Fruit fly (Drosophila melanogaster) whole organism, prepupa: ENCODE data around the gene tipE.

Experiments
- Blimp-1 ChIP-seq: fragments of 200-800 bp; sonication (Bioruptor generic); optimal IDR thresholded peaks from 3 replicates; lab custom pipeline; 2017; ENCODE audit warnings: missing biosample characterization, missing genetic modification characterization, mild to moderate bottlenecking, moderate library complexity, missing genetic modification reagents
- CG11294 ChIP-seq: fragments of 200-800 bp; sonication (Bioruptor generic); IDR thresholded peaks from 2 replicates; pipeline ENCODE4 v1.3.6; 2022; ENCODE audit warnings: missing biosample characterization, missing genetic modification characterization
- CG11902 ChIP-seq: fragments of 200-800 bp; sonication (Bioruptor generic); optimal IDR thresholded peaks from 3 replicates; lab custom pipeline; 2016; ENCODE audit warnings: missing biosample characterization, missing genetic modification characterization
- CG32006 ChIP-seq: fragments of 200-800 bp; sonication (Bioruptor generic); optimal IDR thresholded peaks from 3 replicates; lab custom pipeline; 2017; ENCODE audit warnings: missing biosample characterization, mild to moderate bottlenecking, missing genetic modification characterization
- CG6276 ChIP-seq: fragments of 200-800 bp; sonication (Bioruptor generic); optimal IDR thresholded peaks from 2 replicates; lab custom pipeline; 2017; ENCODE audit warnings: missing biosample characterization, mild to moderate bottlenecking, missing genetic modification characterization
- CG6854 ChIP-seq: fragments of 200-800 bp; sonication (Bioruptor generic); optimal IDR thresholded peaks from 2 replicates; lab custom pipeline; 2017; ENCODE audit warnings: missing biosample characterization, mild to moderate bottlenecking, missing genetic modification characterization
- Ets96B ChIP-seq: fragments of 200-800 bp; optimal IDR thresholded peaks from 2 replicates; lab custom pipeline; 2019; ENCODE audit warnings: missing biosample characterization, mild to moderate bottlenecking, missing genetic modification characterization, moderate library complexity
- Hr39 ChIP-seq: fragments of 200-800 bp; sonication (Bioruptor generic); optimal IDR thresholded peaks from 2 replicates; lab custom pipeline; 2016; ENCODE audit warnings: missing biosample characterization, missing genetic modification characterization
- Lpt ChIP-seq: fragments of 200-800 bp; sonication (Bioruptor generic); optimal IDR thresholded peaks from 3 replicates; lab custom pipeline; 2016; ENCODE audit warnings: missing biosample characterization, missing genetic modification characterization
- dsx ChIP-seq: fragments of 200-800 bp; optimal IDR thresholded peaks from 3 replicates; lab custom pipeline; 2019; ENCODE audit warnings: missing biosample characterization, mild to moderate bottlenecking, missing genetic modification characterization, moderate library complexity; ENCODE audit not compliant: poor library complexity, severe bottlenecking
- vri ChIP-seq: fragments of 200-800 bp; sonication (Bioruptor generic); optimal IDR thresholded peaks from 3 replicates; lab custom pipeline; 2016; ENCODE audit warnings: missing biosample characterization, mild to moderate bottlenecking, missing genetic modification characterization

- no peak for TF ChIP-seq CG6276
- no peak for TF ChIP-seq CG6854
- no peak for TF ChIP-seq CG11902
- no peak for TF ChIP-seq Hr39
- TF ChIP-seq CG11294 (GFP tag; lab: Robert Waterston, UW) = no peak
- TF ChIP-seq dsx (GFP tag; lab: Kevin White, UChicago) = no peak
- no peak for TF ChIP-seq CG32006 (GFP tag; lab: Kevin White, UChicago)
- TF ChIP-seq Lpt (GFP tag; lab: Kevin White, UChicago) = no peak
- no peak for TF ChIP-seq Blimp-1 (GFP tag; lab: Kevin White, UChicago)
- no peak for TF ChIP-seq vri (GFP tag; lab: Kevin White, UChicago)
- TF ChIP-seq Ets96B (tag; lab: Kevin White, UChicago) = no peak
Measured at dm6 chr3L:4141167-4141566, 47.1 kb upstream of the tipE start, which contains the start of gene Akh.
